Fruit fly (Drosophila melanogaster) whole organism, prepupa: ENCODE results near the gene TwdlC.

Source experiments
- CG6792 ChIP-seq: fragments of 200-800 bp; sonication (Bioruptor generic); optimal IDR thresholded peaks from 3 replicates; lab custom pipeline; 2016; ENCODE audit warnings: missing biosample characterization, missing genetic modification characterization
- CG6854 ChIP-seq: fragments of 200-800 bp; sonication (Bioruptor generic); optimal IDR thresholded peaks from 2 replicates; lab custom pipeline; 2017; ENCODE audit warnings: missing biosample characterization, mild to moderate bottlenecking, missing genetic modification characterization
- Eip75B ChIP-seq: fragments of 200-800 bp; sonication (Bioruptor generic); optimal IDR thresholded peaks from 3 replicates; lab custom pipeline; 2016; ENCODE audit warnings: missing biosample characterization, missing genetic modification characterization
- Gug ChIP-seq: fragments of 200-800 bp; sonication (Bioruptor generic); IDR thresholded peaks from 2 replicates; pipeline ENCODE4 v1.3.6; 2022; ENCODE audit warnings: missing biosample characterization, missing genetic modification characterization
- Hr39 ChIP-seq: fragments of 200-800 bp; sonication (Bioruptor generic); optimal IDR thresholded peaks from 2 replicates; lab custom pipeline; 2016; ENCODE audit warnings: missing biosample characterization, missing genetic modification characterization
- OdsH ChIP-seq: fragments of 200-800 bp; sonication (Bioruptor generic); optimal IDR thresholded peaks from 3 replicates; lab custom pipeline; 2016; ENCODE audit warnings: missing biosample characterization, missing genetic modification characterization
- achi ChIP-seq: fragments of 200-800 bp; sonication (Bioruptor generic); optimal IDR thresholded peaks from 3 replicates; lab custom pipeline; 2016; ENCODE audit warnings: missing biosample characterization, missing genetic modification characterization
- dsx ChIP-seq: fragments of 200-800 bp; optimal IDR thresholded peaks from 3 replicates; lab custom pipeline; 2019; ENCODE audit warnings: missing biosample characterization, mild to moderate bottlenecking, missing genetic modification characterization, moderate library complexity; ENCODE audit not compliant: poor library complexity, severe bottlenecking

DNA sequence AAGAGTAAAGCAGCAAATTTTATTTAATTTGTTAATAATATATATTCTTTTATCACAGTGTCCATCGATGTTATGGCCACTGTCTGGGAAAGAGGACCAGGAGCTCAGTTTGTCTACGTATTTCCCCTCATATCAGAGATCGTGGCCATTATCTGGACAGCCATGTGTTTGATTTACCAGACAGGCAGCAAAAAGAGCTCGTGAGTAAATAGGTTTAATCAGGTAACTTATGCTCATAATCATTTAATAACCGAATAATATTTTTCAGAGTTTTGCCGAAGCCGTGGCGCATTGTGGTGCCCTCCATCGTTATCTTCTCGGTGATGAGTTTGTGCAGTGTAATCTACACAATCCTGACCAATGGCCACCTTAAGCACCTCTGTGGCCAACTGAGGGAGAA lies 10.2 kb upstream of the TwdlC start:
- TF ChIP-seq CG6854, result no peak
- no peak for TF ChIP-seq OdsH
- TF ChIP-seq CG6792 (GFP tag; lab: Kevin White, UChicago), result no peak
- no peak for TF ChIP-seq dsx (GFP tag; lab: Kevin White, UChicago)
- TF ChIP-seq Hr39 (GFP tag; lab: Kevin White, UChicago), result no peak
- no peak for TF ChIP-seq achi (GFP tag; lab: Kevin White, UChicago)
- no peak for TF ChIP-seq Eip75B (GFP tag; lab: Kevin White, UChicago)
- no peak for TF ChIP-seq Gug
